Fruit fly (Drosophila melanogaster): ENCODE data around the gene Ir68a.
A peak's percentile ranks its signal among the peaks of the same experiment; 100 is the strongest.

The Ir68a gene

DNA sequence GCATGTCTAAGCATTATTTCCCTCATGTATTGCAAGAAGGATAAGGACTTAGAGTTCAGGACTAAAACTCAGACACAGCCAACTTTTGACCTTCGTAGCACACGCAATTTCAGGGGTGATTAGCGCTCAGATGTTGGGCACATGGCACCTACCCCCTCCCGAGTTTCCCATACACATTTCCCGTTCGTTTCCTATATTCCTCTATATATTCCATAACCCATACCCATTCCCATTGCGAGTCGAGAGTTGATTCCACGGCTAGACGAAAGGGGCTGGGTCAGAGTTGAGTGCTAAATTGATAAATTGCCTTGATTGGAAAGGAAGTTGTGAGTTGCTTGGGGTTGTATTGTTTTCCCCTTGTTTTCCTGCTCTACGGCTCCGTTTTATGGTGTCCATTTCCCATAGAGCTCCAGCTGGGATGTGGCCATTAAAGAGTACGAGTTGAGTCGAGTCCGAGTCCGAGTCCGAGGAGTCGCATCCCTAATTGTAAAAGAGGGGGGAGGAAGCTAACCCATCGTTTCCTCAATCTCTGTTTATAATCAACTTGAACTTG lies 8.1 kb upstream of the Ir68a start (continued):
- peak; percentile 54 for TF ChIP-seq pfk (GFP tag; optimal IDR thresholded peaks at IDR 0.05)
- no peak for TF ChIP-seq schlank (tag; optimal IDR thresholded peaks at IDR 0.05)
- TF ChIP-seq bcd (GFP tag; optimal IDR thresholded peaks at IDR 0.05), result no peak
- TF ChIP-seq CG1832 (GFP tag; optimal IDR thresholded peaks at IDR 0.05), result no peak
- TF ChIP-seq otp (GFP tag; IDR thresholded peaks at IDR 0.05), result no peak
- TF ChIP-seq CG8924 (tag; optimal IDR thresholded peaks at IDR 0.05), result no peak
- peak; percentile 45 for TF ChIP-seq Kr (GFP tag; optimal IDR thresholded peaks at IDR 0.05)
- no peak for TF ChIP-seq onecut (GFP tag; IDR thresholded peaks at IDR 0.05)
- no peak for TF ChIP-seq Hr51 (GFP tag; optimal IDR thresholded peaks at IDR 0.05)
- TF ChIP-seq Ravus (GFP tag; IDR thresholded peaks at IDR 0.05), result no peak
- TF ChIP-seq CG17361 (GFP tag; IDR thresholded peaks at IDR 0.05), result no peak
- TF ChIP-seq gcm (GFP tag; optimal IDR thresholded peaks at IDR 0.05), result no peak
- TF ChIP-seq CG8281 (tag; optimal IDR thresholded peaks at IDR 0.05), result no peak
- TF ChIP-seq dimm (GFP tag; IDR thresholded peaks at IDR 0.05), result no peak
- no peak for TF ChIP-seq br (optimal IDR thresholded peaks at IDR 0.05)
- TF ChIP-seq CG11560 (tag; IDR thresholded peaks at IDR 0.05), result no peak
- no peak for TF ChIP-seq CG31224 (GFP tag; IDR thresholded peaks at IDR 0.05)
- no peak for TF ChIP-seq corto (GFP tag; optimal IDR thresholded peaks at IDR 0.05)
- no peak for TF ChIP-seq Mrtf (GFP tag; IDR thresholded peaks at IDR 0.05)
- TF ChIP-seq CG17385 (GFP tag; optimal IDR thresholded peaks at IDR 0.05), result no peak
- no peak for TF ChIP-seq CG12942 (GFP tag; optimal IDR thresholded peaks at IDR 0.05)
- no peak for TF ChIP-seq hth (optimal IDR thresholded peaks at IDR 0.05)
- no peak for TF ChIP-seq CG34224 (GFP tag; IDR thresholded peaks at IDR 0.05; ENCODE audit: partially characterized antibody)
- TF ChIP-seq Elba2 (GFP tag; optimal IDR thresholded peaks at IDR 0.05), result no peak
- TF ChIP-seq cas (GFP tag; IDR thresholded peaks at IDR 0.05), result no peak
- no peak for TF ChIP-seq sens-2 (GFP tag; IDR thresholded peaks at IDR 0.05)
- no peak for TF ChIP-seq CG15696 (tag; optimal IDR thresholded peaks at IDR 0.05)
- no peak for TF ChIP-seq lab (GFP tag; optimal IDR thresholded peaks at IDR 0.05)
- TF ChIP-seq her (GFP tag; optimal IDR thresholded peaks at IDR 0.05), result no peak
- no peak for TF ChIP-seq Asciz (GFP tag; optimal IDR thresholded peaks at IDR 0.05)
- no peak for TF ChIP-seq salm (tag; optimal IDR thresholded peaks at IDR 0.05)
- peak; percentile 17 for TF ChIP-seq zf30C (GFP tag; optimal IDR thresholded peaks at IDR 0.05)
- TF ChIP-seq CG8388 (GFP tag; optimal IDR thresholded peaks at IDR 0.05), result peak; percentile 5
- TF ChIP-seq tgo (GFP tag; IDR thresholded peaks at IDR 0.05), result no peak
- TF ChIP-seq CG6254 (GFP tag; optimal IDR thresholded peaks at IDR 0.05), result no peak
- TF ChIP-seq Dad (GFP tag; optimal IDR thresholded peaks at IDR 0.05), result no peak
- no peak for TF ChIP-seq mirr (GFP tag; optimal IDR thresholded peaks at IDR 0.05)
- TF ChIP-seq caup (GFP tag; optimal IDR thresholded peaks at IDR 0.05; ENCODE audit: severe bottlenecking), result no peak
- TF ChIP-seq nau (GFP tag; optimal IDR thresholded peaks at IDR 0.05), result no peak
- no peak for TF ChIP-seq CG12155 (GFP tag; optimal IDR thresholded peaks at IDR 0.05)
- TF ChIP-seq Oli (tag; optimal IDR thresholded peaks at IDR 0.05), result no peak
- TF ChIP-seq prd (optimal IDR thresholded peaks at IDR 0.05), result no peak
- no peak for TF ChIP-seq prd (GFP tag; IDR thresholded peaks at IDR 0.05)
- no peak for TF ChIP-seq repo (GFP tag; optimal IDR thresholded peaks at IDR 0.05)
- no peak for TF ChIP-seq grn (GFP tag; optimal IDR thresholded peaks at IDR 0.05)
- no peak for TF ChIP-seq Jarid2 (GFP tag; optimal IDR thresholded peaks at IDR 0.05)
- no peak for TF ChIP-seq so (GFP tag; IDR thresholded peaks at IDR 0.05)
- peak; percentile 36 for TF ChIP-seq kni (GFP tag; optimal IDR thresholded peaks at IDR 0.05)
- TF ChIP-seq oc (tag; optimal IDR thresholded peaks at IDR 0.05), result no peak
- no peak for TF ChIP-seq CG17912 (GFP tag; optimal IDR thresholded peaks at IDR 0.05)
- peak; percentile 92 for TF ChIP-seq pros (GFP tag; optimal IDR thresholded peaks at IDR 0.05)

Measured in whole organism, embryonic.